Worm (Caenorhabditis elegans): Measurements from ENCODE around the gene lipl-4.

ce11 chrV:6544999-6545398 is 5.0 kb upstream of the lipl-4 start:
- TF ChIP-seq nhr-76 (tag; optimal IDR thresholded peaks at IDR 0.05) = no peak
- TF ChIP-seq mls-2 (tag; optimal IDR thresholded peaks at IDR 0.05) = no peak
- no peak for TF ChIP-seq unc-39 (tag; optimal IDR thresholded peaks at IDR 0.05)
- TF ChIP-seq nhr-12 (tag; optimal IDR thresholded peaks at IDR 0.05) = no peak
- TF ChIP-seq nhr-237 (tag; optimal IDR thresholded peaks at IDR 0.05) = no peak
- no peak for TF ChIP-seq unc-62 (GFP tag; optimal IDR thresholded peaks at IDR 0.05)
- TF ChIP-seq nhr-2 (tag; optimal IDR thresholded peaks at IDR 0.05) = peak; percentile 95
- TF ChIP-seq elt-3 (tag; optimal IDR thresholded peaks at IDR 0.05) = no peak
